Fruit fly (Drosophila melanogaster): ENCODE measurements around the gene Hacd2.

DNA sequence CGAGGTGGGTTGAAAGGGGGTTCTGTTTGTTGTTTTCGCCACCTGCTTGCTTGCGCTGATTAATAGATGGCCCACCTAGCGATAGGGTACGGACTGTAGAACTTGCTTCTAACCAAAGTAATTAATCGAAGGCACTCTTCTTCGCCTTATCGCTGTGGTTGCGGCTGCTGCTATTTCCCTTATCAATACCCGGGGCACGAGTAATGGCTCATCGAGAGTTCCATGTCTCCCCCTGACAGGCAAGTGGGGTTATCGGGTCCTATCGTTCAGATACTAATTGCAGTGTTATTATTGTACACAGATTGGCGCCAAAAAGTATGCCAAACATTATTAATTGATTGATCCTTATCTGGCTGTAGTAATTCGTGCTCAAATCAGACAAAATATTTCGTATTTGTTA lies 8.7 kb downstream of the Hacd2 start:
- TF ChIP-seq CG5204 (GFP tag; optimal IDR thresholded peaks at IDR 0.05) (no peak), CG7101 (tag; optimal IDR thresholded peaks at IDR 0.05) (no peak), pad (GFP tag; optimal IDR thresholded peaks at IDR 0.05) (no peak), Clk (GFP tag; optimal IDR thresholded peaks at IDR 0.05) (no peak), Hr96 (GFP tag; optimal IDR thresholded peaks at IDR 0.05) (no peak), kay (GFP tag; ENCODE audit: borderline replicate concordance) (peak; percentile 83), cic (GFP tag; optimal IDR thresholded peaks at IDR 0.05) (peak; percentile 25), CG1620 (GFP tag; optimal IDR thresholded peaks at IDR 0.05) (no peak), CG14711 (tag; optimal IDR thresholded peaks at IDR 0.05) (no peak), CG12768 (GFP tag; optimal IDR thresholded peaks at IDR 0.05) (no peak), cnc (optimal IDR thresholded peaks at IDR 0.05) (no peak), bab1 (GFP tag; optimal IDR thresholded peaks at IDR 0.05) (no peak)
